Fruit fly (Drosophila melanogaster) whole organism, wandering third instar larva: ENCODE data around the gene EMC3.

Experiments used
- Abd-B ChIP-seq: fragments of >200 bp; optimal IDR thresholded peaks from 2 replicates; lab custom pipeline; 2017; ENCODE audit warnings: missing biosample characterization, missing genetic modification characterization
- Dfd ChIP-seq: fragments of >200 bp; optimal IDR thresholded peaks from 2 replicates; lab custom pipeline; 2017; ENCODE audit warnings: missing biosample characterization, missing genetic modification characterization
- OdsH ChIP-seq: fragments of 200-800 bp; sonication (Bioruptor generic); optimal IDR thresholded peaks from 2 replicates; lab custom pipeline; 2016; ENCODE audit warnings: missing biosample characterization, mild to moderate bottlenecking, missing genetic modification characterization
- brk ChIP-seq: fragments of 200-800 bp; sonication (Bioruptor generic); optimal IDR thresholded peaks from 2 replicates; lab custom pipeline; 2016; ENCODE audit warnings: missing biosample characterization, mild to moderate bottlenecking, missing genetic modification characterization
- foxo ChIP-seq, 2 experiments: fragments of 200-800 bp; sonication (Bioruptor generic); optimal IDR thresholded peaks; 2 replicates in 1 of 2; 3 replicates in 1 of 2; lab custom pipeline; 2016 to 2017; ENCODE audit warnings: missing biosample characterization in 2 of 2, missing genetic modification characterization in 2 of 2
- fru ChIP-seq: fragments of 200-800 bp; sonication (Bioruptor generic); optimal IDR thresholded peaks from 3 replicates; lab custom pipeline; 2016; ENCODE audit warnings: missing biosample characterization, mild to moderate bottlenecking, missing genetic modification characterization
- h ChIP-seq: fragments of 200-800 bp; sonication (Bioruptor generic); optimal IDR thresholded peaks from 3 replicates; lab custom pipeline; 2016; ENCODE audit warnings: missing biosample characterization, mild to moderate bottlenecking, missing genetic modification characterization
- lola ChIP-seq: fragments of >200 bp; optimal IDR thresholded peaks from 2 replicates; lab custom pipeline; 2017; ENCODE audit warnings: missing biosample characterization, missing genetic modification characterization
- pan ChIP-seq: fragments of >200 bp; optimal IDR thresholded peaks from 2 replicates; lab custom pipeline; 2017
- rgr ChIP-seq: fragments of 200-800 bp; sonication (Bioruptor generic); optimal IDR thresholded peaks from 3 replicates; lab custom pipeline; 2016; ENCODE audit warnings: missing biosample characterization, mild to moderate bottlenecking, missing genetic modification characterization
- usp ChIP-seq: fragments of >200 bp; optimal IDR thresholded peaks from 2 replicates; lab custom pipeline; 2017; ENCODE audit warnings: missing biosample characterization, missing genetic modification characterization
- woc ChIP-seq: sonication (Bioruptor generic); optimal IDR thresholded peaks from 2 replicates; lab custom pipeline; 2016; ENCODE audit warnings: missing biosample characterization, mild to moderate bottlenecking, missing genetic modification characterization

- TF ChIP-seq woc, result no peak
- TF ChIP-seq Abd-B (GFP tag; lab: Kevin White, UChicago), result no peak
- TF ChIP-seq Dfd (GFP tag; lab: Kevin White, UChicago), result no peak
- no peak for TF ChIP-seq fru (GFP tag; lab: Kevin White, UChicago)
- no peak for TF ChIP-seq brk (GFP tag; lab: Kevin White, UChicago)
- no peak for TF ChIP-seq lola (GFP tag; lab: Kevin White, UChicago)
- no peak for TF ChIP-seq h
- no peak for TF ChIP-seq foxo (GFP tag; optimal IDR thresholded peaks at IDR 0.05; lab: Kevin White, UChicago)
- TF ChIP-seq pan (lab: Kevin White, UChicago), result no peak
- TF ChIP-seq usp (GFP tag; lab: Kevin White, UChicago), result no peak
- TF ChIP-seq OdsH (GFP tag; lab: Kevin White, UChicago), result no peak
- no peak for TF ChIP-seq rgr
Observed at dm6 chr2L:10689221-10690034, 42.8 kb downstream of the EMC3 start, which contains the start of gene CG7294.
